Worm (Caenorhabditis elegans) whole organism, early embryonic: ENCODE results near the gene shw-3.

ENCODE experiments used
- F13C5.2 ChIP-seq: sonication (generic microtip); optimal IDR thresholded peaks from 2 replicates; lab custom pipeline; 2017; ENCODE audit warnings: mild to moderate bottlenecking, missing genetic modification characterization, inconsistent platforms, missing compliant biosample characterization
- aly-1 ChIP-seq: sonication (generic microtip); optimal IDR thresholded peaks from 2 replicates; lab custom pipeline; 2016; ENCODE audit warnings: missing genetic modification characterization, missing compliant biosample characterization
- ama-1 ChIP-seq: fragments of 150-350 bp; optimal IDR thresholded peaks from 2 replicates; lab custom pipeline; 2014
- ceh-13 ChIP-seq: fragments of 200-800 bp; sonication (Bioruptor generic); optimal IDR thresholded peaks from 2 replicates; lab custom pipeline; 2018; ENCODE audit warnings: mild to moderate bottlenecking, missing genetic modification characterization, missing compliant biosample characterization
- ceh-36 ChIP-seq: sonication (generic microtip); optimal IDR thresholded peaks from 2 replicates; lab custom pipeline; 2016; ENCODE audit warnings: missing genetic modification characterization, inconsistent platforms, missing compliant biosample characterization
- ets-7 ChIP-seq: sonication (generic microtip); optimal IDR thresholded peaks from 2 replicates; lab custom pipeline; 2016; ENCODE audit warnings: missing genotype, missing genetic modification characterization, missing compliant biosample characterization
- flt-1 ChIP-seq: fragments of 200-800 bp; sonication (Bioruptor generic); IDR thresholded peaks from 2 replicates; pipeline ENCODE4 v1.3.6; 2022; ENCODE audit warnings: missing genetic modification characterization, missing compliant biosample characterization
- hmbx-1 ChIP-seq: sonication (generic microtip); optimal IDR thresholded peaks from 2 replicates; lab custom pipeline; 2016; ENCODE audit warnings: mild to moderate bottlenecking, missing genetic modification characterization, missing compliant biosample characterization
- hnd-1 ChIP-seq: sonication (generic microtip); optimal IDR thresholded peaks from 2 replicates; lab custom pipeline; 2016; ENCODE audit warnings: missing genetic modification characterization, missing compliant biosample characterization
- tbx-11 ChIP-seq: fragments of 200-800 bp; sonication (Bioruptor generic); IDR thresholded peaks from 2 replicates; pipeline ENCODE4 v1.3.6; 2022; ENCODE audit warnings: missing genetic modification characterization, missing compliant biosample characterization
- tbx-37 ChIP-seq: fragments of 200-800 bp; sonication (Bioruptor generic); conservative IDR thresholded peaks from 2 replicates; pipeline ENCODE4 v1.3.6; 2022; ENCODE audit warnings: missing genetic modification reagents, missing genetic modification characterization, missing compliant biosample characterization
- tra-4 ChIP-seq: sonication (generic microtip); optimal IDR thresholded peaks from 2 replicates; lab custom pipeline; 2017; ENCODE audit warnings: missing genetic modification characterization, missing compliant biosample characterization

ce11 chrV:12934976-12935375 is 52.0 kb downstream of the shw-3 start, which contains the start of gene T16G1.7:
- TF ChIP-seq ama-1 (lab: Kevin White, UChicago), result no peak
- TF ChIP-seq ceh-36 (tag; lab: Kevin White, UChicago), result no peak
- TF ChIP-seq flt-1 (GFP tag; lab: Robert Waterston, UW), result no peak
- TF ChIP-seq ets-7, result no peak
- no peak for TF ChIP-seq F13C5.2 (tag; lab: Kevin White, UChicago)
- no peak for TF ChIP-seq hmbx-1 (tag; lab: Kevin White, UChicago)
- TF ChIP-seq tbx-11 (GFP tag; lab: Robert Waterston, UW), result no peak
- TF ChIP-seq aly-1 (tag; lab: Kevin White, UChicago), result no peak
- TF ChIP-seq ceh-13 (GFP tag; lab: Kevin White, UChicago), result no peak
- no peak for TF ChIP-seq hnd-1
- no peak for TF ChIP-seq tbx-37 (GFP tag; lab: Robert Waterston, UW)
- no peak for TF ChIP-seq tra-4 (tag; lab: Kevin White, UChicago)
